Worm (Caenorhabditis elegans) whole organism, late embryonic: ENCODE data around the gene rpl-16.

ENCODE experiments used
- C38D4.7 ChIP-seq: fragments of 200-800 bp; sonication (Bioruptor generic); optimal IDR thresholded peaks from 2 replicates; lab custom pipeline; 2018; ENCODE audit warnings: mild to moderate bottlenecking, missing genetic modification characterization, moderate library complexity, missing compliant biosample characterization
- F13H6.1 ChIP-seq: sonication (generic microtip); optimal IDR thresholded peaks from 2 replicates; lab custom pipeline; 2016; ENCODE audit warnings: missing genetic modification characterization, missing compliant biosample characterization
- K02D7.2 ChIP-seq: sonication (generic microtip); optimal IDR thresholded peaks from 2 replicates; lab custom pipeline; 2017; ENCODE audit warnings: mild to moderate bottlenecking, missing genetic modification characterization, missing compliant biosample characterization
- K09A11.1 ChIP-seq: sonication (generic microtip); optimal IDR thresholded peaks from 2 replicates; lab custom pipeline; 2017; ENCODE audit warnings: antibody characterized with exemption, mild to moderate bottlenecking, missing genetic modification characterization, missing compliant biosample characterization; ENCODE audit not compliant: insufficient read depth
- ama-1 ChIP-seq: fragments of 150-350 bp; optimal IDR thresholded peaks from 2 replicates; lab custom pipeline; 2014
- ceh-14 ChIP-seq: sonication (generic microtip); optimal IDR thresholded peaks from 2 replicates; lab custom pipeline; 2016; ENCODE audit warnings: missing genotype, missing genetic modification characterization, missing compliant biosample characterization
- ceh-18 ChIP-seq: sonication (generic microtip); optimal IDR thresholded peaks from 2 replicates; lab custom pipeline; 2016; ENCODE audit warnings: missing genetic modification characterization, missing compliant biosample characterization
- ceh-19 ChIP-seq: fragments of 200-800 bp; sonication (Bioruptor generic); optimal IDR thresholded peaks from 2 replicates; lab custom pipeline; 2018; ENCODE audit warnings: mild to moderate bottlenecking, missing genetic modification characterization, missing compliant biosample characterization
- ceh-2 ChIP-seq: sonication (generic microtip); optimal IDR thresholded peaks from 2 replicates; lab custom pipeline; 2016; ENCODE audit warnings: missing genotype, missing genetic modification characterization, missing compliant biosample characterization
- ceh-22 ChIP-seq: sonication (generic microtip); optimal IDR thresholded peaks from 2 replicates; lab custom pipeline; 2017; ENCODE audit warnings: missing biosample characterization, missing genetic modification characterization
- ceh-24 ChIP-seq: sonication (generic microtip); optimal IDR thresholded peaks from 2 replicates; lab custom pipeline; 2016; ENCODE audit warnings: mild to moderate bottlenecking, missing genetic modification characterization, missing compliant biosample characterization
- ceh-30 ChIP-seq: fragments of 150-350 bp; optimal IDR thresholded peaks from 2 replicates; lab custom pipeline; 2014; ENCODE audit warnings: missing biosample characterization, missing genetic modification characterization
- ceh-31 ChIP-seq: sonication (generic microtip); optimal IDR thresholded peaks from 2 replicates; lab custom pipeline; 2016; ENCODE audit warnings: missing genetic modification characterization, missing compliant biosample characterization
- ceh-45 ChIP-seq: fragments of 200-800 bp; sonication (Bioruptor generic); IDR thresholded peaks from 2 replicates; pipeline ENCODE4 v1.3.6; 2022; ENCODE audit warnings: missing genetic modification reagents, missing genetic modification characterization, missing compliant biosample characterization
- ceh-6 ChIP-seq: fragments of 200-800 bp; sonication (Bioruptor generic); optimal IDR thresholded peaks from 2 replicates; lab custom pipeline; 2018; ENCODE audit warnings: mild to moderate bottlenecking, missing genetic modification characterization, missing compliant biosample characterization
- ceh-9 ChIP-seq: sonication (generic microtip); optimal IDR thresholded peaks from 2 replicates; lab custom pipeline; 2016; ENCODE audit warnings: mild to moderate bottlenecking, missing genetic modification characterization, inconsistent platforms, missing compliant biosample characterization
- che-1 ChIP-seq: sonication (generic microtip); optimal IDR thresholded peaks from 2 replicates; lab custom pipeline; 2016; ENCODE audit warnings: mild to moderate bottlenecking, missing genetic modification characterization, missing compliant biosample characterization
- dmd-4 ChIP-seq: sonication (generic microtip); optimal IDR thresholded peaks from 2 replicates; lab custom pipeline; 2016; ENCODE audit warnings: borderline replicate concordance, missing genetic modification characterization, missing compliant biosample characterization
- dve-1 ChIP-seq: sonication (generic microtip); optimal IDR thresholded peaks from 2 replicates; lab custom pipeline; 2017; ENCODE audit warnings: antibody characterized with exemption, mild to moderate bottlenecking, missing genetic modification characterization, missing compliant biosample characterization
- elt-4 ChIP-seq: sonication (generic microtip); optimal IDR thresholded peaks from 2 replicates; lab custom pipeline; 2016; ENCODE audit warnings: missing genetic modification characterization, missing compliant biosample characterization
- ets-4 ChIP-seq: sonication (generic microtip); optimal IDR thresholded peaks from 2 replicates; lab custom pipeline; 2016; ENCODE audit warnings: missing genetic modification characterization, missing compliant biosample characterization
- eyg-1 ChIP-seq: sonication (generic microtip); optimal IDR thresholded peaks from 2 replicates; lab custom pipeline; 2016; ENCODE audit warnings: missing genotype, missing genetic modification characterization, missing compliant biosample characterization
- fax-1 ChIP-seq: sonication (generic microtip); optimal IDR thresholded peaks from 2 replicates; lab custom pipeline; 2016; ENCODE audit warnings: missing genotype, missing genetic modification characterization, missing compliant biosample characterization
- fkh-6 ChIP-seq: sonication (generic microtip); optimal IDR thresholded peaks from 2 replicates; lab custom pipeline; 2016; ENCODE audit warnings: missing genetic modification characterization, missing compliant biosample characterization
- gmeb-2 ChIP-seq: sonication (generic microtip); optimal IDR thresholded peaks from 2 replicates; lab custom pipeline; 2016; ENCODE audit warnings: missing genetic modification characterization, inconsistent platforms, missing compliant biosample characterization
- hlh-13 ChIP-seq: fragments of 200-800 bp; sonication (Bioruptor generic); optimal IDR thresholded peaks from 2 replicates; lab custom pipeline; 2018; ENCODE audit warnings: mild to moderate bottlenecking, missing genetic modification characterization, missing compliant biosample characterization
- hlh-15 ChIP-seq: sonication (generic microtip); optimal IDR thresholded peaks from 2 replicates; lab custom pipeline; 2016; ENCODE audit warnings: missing genetic modification characterization, missing compliant biosample characterization
- hlh-6 ChIP-seq: sonication (generic microtip); optimal IDR thresholded peaks from 2 replicates; lab custom pipeline; 2016; ENCODE audit warnings: missing genotype, missing genetic modification characterization, missing compliant biosample characterization
- hlh-8 ChIP-seq: sonication (generic microtip); optimal IDR thresholded peaks from 2 replicates; lab custom pipeline; 2016; ENCODE audit warnings: missing genotype, missing genetic modification characterization, missing compliant biosample characterization
- lim-6 ChIP-seq: sonication (generic microtip); optimal IDR thresholded peaks from 2 replicates; lab custom pipeline; 2016; ENCODE audit warnings: missing genetic modification characterization, missing compliant biosample characterization
- nfya-1 ChIP-seq: sonication (generic microtip); optimal IDR thresholded peaks from 2 replicates; lab custom pipeline; 2017; ENCODE audit warnings: missing genetic modification characterization, mild to moderate bottlenecking, missing compliant biosample characterization, antibody characterized with exemption, moderate library complexity
- nhr-11 ChIP-seq: fragments of 150-350 bp; optimal IDR thresholded peaks from 2 replicates; lab custom pipeline; 2014; ENCODE audit warnings: missing biosample characterization, missing genetic modification characterization
- nhr-232 ChIP-seq: sonication (generic microtip); optimal IDR thresholded peaks from 2 replicates; lab custom pipeline; 2016; ENCODE audit warnings: missing genetic modification characterization, missing compliant biosample characterization
- pag-3 ChIP-seq: sonication (generic microtip); optimal IDR thresholded peaks from 2 replicates; lab custom pipeline; 2016; ENCODE audit warnings: missing compliant biosample characterization, missing genetic modification characterization, borderline replicate concordance
- pat-9 ChIP-seq: fragments of 200-800 bp; sonication (Bioruptor generic); optimal IDR thresholded peaks from 2 replicates; lab custom pipeline; 2018; ENCODE audit warnings: mild to moderate bottlenecking, missing genetic modification characterization, moderate library complexity, missing compliant biosample characterization
- pha-2 ChIP-seq: sonication (generic microtip); optimal IDR thresholded peaks from 2 replicates; lab custom pipeline; 2017; ENCODE audit warnings: mild to moderate bottlenecking, missing genetic modification characterization, missing compliant biosample characterization
- pha-4 ChIP-seq: fragments of 150-350 bp; optimal IDR thresholded peaks from 2 replicates; lab custom pipeline; 2018; ENCODE audit warnings: missing biosample characterization, missing genetic modification reagents, missing genetic modification characterization
- pqm-1 ChIP-seq: sonication (generic microtip); optimal IDR thresholded peaks from 2 replicates; lab custom pipeline; 2016; ENCODE audit warnings: missing genetic modification characterization, missing compliant biosample characterization
- ref-2 ChIP-seq: sonication (generic microtip); optimal IDR thresholded peaks from 2 replicates; lab custom pipeline; 2016; ENCODE audit warnings: missing genetic modification characterization, missing compliant biosample characterization
- rnt-1 ChIP-seq: sonication (generic microtip); optimal IDR thresholded peaks from 2 replicates; lab custom pipeline; 2016; ENCODE audit warnings: missing genetic modification characterization, missing compliant biosample characterization
- sox-4 ChIP-seq: sonication (generic microtip); optimal IDR thresholded peaks from 2 replicates; lab custom pipeline; 2017; ENCODE audit warnings: mild to moderate bottlenecking, missing genetic modification characterization, inconsistent platforms, missing compliant biosample characterization
- syd-9 ChIP-seq: sonication (generic microtip); optimal IDR thresholded peaks from 2 replicates; lab custom pipeline; 2016; ENCODE audit warnings: mild to moderate bottlenecking, missing genetic modification characterization, moderate library complexity, missing compliant biosample characterization
- tbx-2 ChIP-seq: sonication (generic microtip); optimal IDR thresholded peaks from 2 replicates; lab custom pipeline; 2016; ENCODE audit warnings: missing genetic modification characterization, missing compliant biosample characterization
- ttx-3 ChIP-seq: sonication (generic microtip); optimal IDR thresholded peaks from 2 replicates; lab custom pipeline; 2016; ENCODE audit warnings: missing genetic modification reagents, missing genetic modification characterization, missing compliant biosample characterization
- unc-3 ChIP-seq, 2 experiments: fragments of 200-800 bp in 1 of 2; sonication (Bioruptor generic) in 1 of 2; sonication (generic microtip) in 1 of 2; conservative IDR thresholded peaks in 1 of 2; optimal IDR thresholded peaks in 1 of 2; 2 replicates each; pipeline versions ENCODE4 v1.3.6 to Lab custom; 2016 to 2022; ENCODE audit warnings: missing compliant biosample characterization in 2 of 2, missing genetic modification characterization in 2 of 2, missing genetic modification reagents in 1 of 2
- unc-42 ChIP-seq: sonication (generic microtip); optimal IDR thresholded peaks from 2 replicates; lab custom pipeline; 2016; ENCODE audit warnings: missing genotype, missing genetic modification characterization, missing compliant biosample characterization
- unc-55 ChIP-seq: sonication (generic microtip); optimal IDR thresholded peaks from 2 replicates; lab custom pipeline; 2017; ENCODE audit warnings: missing biosample characterization, missing genetic modification reagents, missing genetic modification characterization
- unc-86 ChIP-seq: sonication (generic microtip); optimal IDR thresholded peaks from 2 replicates; lab custom pipeline; 2016; ENCODE audit warnings: missing genetic modification characterization, missing compliant biosample characterization
- zip-5 ChIP-seq: sonication (generic microtip); optimal IDR thresholded peaks from 2 replicates; lab custom pipeline; 2016; ENCODE audit warnings: missing genetic modification characterization, missing compliant biosample characterization
- ztf-16 ChIP-seq: sonication (generic microtip); optimal IDR thresholded peaks from 2 replicates; lab custom pipeline; 2017; ENCODE audit warnings: missing genetic modification characterization, missing compliant biosample characterization

Gene rpl-16

DNA sequence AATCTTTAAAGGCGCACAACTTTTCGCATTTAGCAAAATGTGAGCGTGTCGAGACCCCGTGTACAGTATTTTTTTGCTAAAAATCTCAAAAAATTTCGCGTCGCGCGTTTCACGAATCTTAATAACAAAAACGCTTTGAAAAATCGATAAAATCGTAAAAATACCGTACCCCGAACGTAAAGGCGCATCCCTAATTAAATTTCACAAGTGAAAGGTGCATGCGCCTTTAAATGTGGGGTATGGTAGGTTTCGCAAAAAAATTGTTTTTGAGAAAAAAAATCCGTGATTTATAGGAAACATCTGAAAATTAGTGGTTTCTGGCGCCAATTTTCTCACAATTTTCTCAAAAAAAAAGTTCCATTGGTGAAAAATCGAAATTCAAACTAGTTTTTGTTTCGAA, 30.8 kb upstream of the rpl-16 start:
- TF ChIP-seq syd-9 (tag; lab: Kevin White, UChicago) (no peak), ceh-24 (tag; lab: Kevin White, UChicago) (no peak), ceh-30 (tag; lab: Kevin White, UChicago) (no peak), ref-2 (tag; lab: Kevin White, UChicago) (no peak), eyg-1 (no peak), ceh-9 (tag; lab: Kevin White, UChicago) (no peak), ceh-18 (tag; lab: Kevin White, UChicago) (no peak), hlh-6 (tag; lab: Kevin White, UChicago) (no peak), ttx-3 (tag; lab: Kevin White, UChicago) (no peak), unc-55 (GFP tag; lab: Kevin White, UChicago) (no peak), ceh-45 (GFP tag; lab: Robert Waterston, UW) (no peak), dve-1 (no peak), hlh-15 (tag; lab: Kevin White, UChicago) (no peak), K09A11.1 (no peak), unc-42 (tag; lab: Kevin White, UChicago) (no peak), fax-1 (tag; lab: Kevin White, UChicago) (no peak), ceh-19 (GFP tag; lab: Kevin White, UChicago) (no peak)

DNA sequence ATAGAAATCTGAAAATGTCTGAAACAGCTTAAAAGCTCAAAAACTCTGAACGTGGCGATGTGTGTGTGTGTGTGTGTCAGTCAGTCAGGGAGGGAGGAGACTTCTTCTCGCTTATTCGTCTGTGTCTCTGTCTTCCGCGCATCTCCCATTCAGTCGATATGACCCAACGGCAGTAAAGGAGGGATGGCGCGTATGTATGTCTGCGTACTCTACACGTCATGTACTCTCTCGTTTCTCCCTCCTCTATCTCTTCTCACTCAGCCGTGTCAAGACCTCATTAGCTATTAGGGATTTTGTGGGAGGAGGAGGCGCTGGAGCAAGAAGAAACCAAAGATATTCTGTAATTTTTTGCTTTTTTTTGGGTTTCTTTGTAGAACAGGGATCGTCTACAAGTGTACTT, 28.6 kb upstream of the rpl-16 start:
- TF ChIP-seq unc-55 (GFP tag; lab: Kevin White, UChicago) = peak; percentile 87
- TF ChIP-seq fkh-6 = no peak
- TF ChIP-seq hlh-13 (GFP tag; lab: Kevin White, UChicago) = no peak
- no peak for TF ChIP-seq ceh-22
- no peak for TF ChIP-seq eyg-1
- no peak for TF ChIP-seq K09A11.1
- no peak for TF ChIP-seq pag-3 (tag; lab: Kevin White, UChicago)
- no peak for TF ChIP-seq ceh-6 (GFP tag; lab: Kevin White, UChicago)
- peak; percentile 68 for TF ChIP-seq unc-42 (tag; lab: Kevin White, UChicago)
- TF ChIP-seq pqm-1 (tag; lab: Kevin White, UChicago) = no peak
- TF ChIP-seq pha-2 (tag; lab: Kevin White, UChicago) = no peak
- no peak for TF ChIP-seq ceh-19 (GFP tag; lab: Kevin White, UChicago)
- peak; percentile 35 for TF ChIP-seq rnt-1
- no peak for TF ChIP-seq elt-4 (tag; lab: Kevin White, UChicago)
- no peak for TF ChIP-seq unc-3 (GFP tag; conservative IDR thresholded peaks at IDR 0.05; lab: Robert Waterston, UW)
- no peak for TF ChIP-seq unc-3 (tag; optimal IDR thresholded peaks at IDR 0.05; lab: Kevin White, UChicago)
- peak; percentile 87 for TF ChIP-seq ceh-31 (tag; lab: Kevin White, UChicago)
- TF ChIP-seq ceh-30 (tag; lab: Kevin White, UChicago) = no peak
- no peak for TF ChIP-seq C38D4.7
- no peak for TF ChIP-seq che-1
- TF ChIP-seq dmd-4 (tag; lab: Kevin White, UChicago) = no peak
- no peak for TF ChIP-seq F13H6.1 (tag; lab: Kevin White, UChicago)
- no peak for TF ChIP-seq sox-4 (tag; lab: Kevin White, UChicago)
- no peak for TF ChIP-seq hlh-8 (tag; lab: Kevin White, UChicago)
- TF ChIP-seq unc-86 (tag; lab: Kevin White, UChicago) = no peak
- TF ChIP-seq ceh-14 = no peak
- TF ChIP-seq dve-1 = peak; percentile 4
- TF ChIP-seq ama-1 (lab: Kevin White, UChicago) = no peak
- TF ChIP-seq lim-6 (tag; lab: Kevin White, UChicago) = no peak
- no peak for TF ChIP-seq gmeb-2 (tag; lab: Kevin White, UChicago)
- TF ChIP-seq ceh-24 (tag; lab: Kevin White, UChicago) = no peak
- no peak for TF ChIP-seq ceh-2 (tag; lab: Kevin White, UChicago)
- TF ChIP-seq tbx-2 (tag; lab: Kevin White, UChicago) = peak; percentile 69
- no peak for TF ChIP-seq nhr-11 (tag; lab: Kevin White, UChicago)
- no peak for TF ChIP-seq fax-1 (tag; lab: Kevin White, UChicago)
- peak; percentile 68 for TF ChIP-seq ref-2 (tag; lab: Kevin White, UChicago)
- TF ChIP-seq nfya-1 = peak; percentile 82
- TF ChIP-seq pat-9 = no peak
- TF ChIP-seq K02D7.2 (tag; lab: Kevin White, UChicago) = no peak
- TF ChIP-seq ets-4 = no peak
- TF ChIP-seq ceh-9 (tag; lab: Kevin White, UChicago) = no peak
- TF ChIP-seq ztf-16 (tag; lab: Kevin White, UChicago) = no peak
- no peak for TF ChIP-seq pha-4 (tag; lab: Kevin White, UChicago)
- no peak for TF ChIP-seq nhr-232 (tag; lab: Kevin White, UChicago)
- no peak for TF ChIP-seq syd-9 (tag; lab: Kevin White, UChicago)
- TF ChIP-seq zip-5 (tag; lab: Kevin White, UChicago) = no peak
